Worm (Caenorhabditis elegans): ENCODE results near the gene Y97E10C.1.

Gene Y97E10C.1

ce11 chrV:7730488-7730887 is 1.8 kb downstream of the Y97E10C.1 start:
- TF ChIP-seq ztf-11 (tag; optimal IDR thresholded peaks at IDR 0.05) (no peak), lsy-12 (tag; optimal IDR thresholded peaks at IDR 0.05) (peak; percentile 40), egl-5 (tag; optimal IDR thresholded peaks at IDR 0.05) (no peak), ama-1 (optimal IDR thresholded peaks at IDR 0.05) (no peak), eor-1 (tag; optimal IDR thresholded peaks at IDR 0.05) (no peak), egl-27 (tag; optimal IDR thresholded peaks at IDR 0.05) (no peak), aly-2 (tag; optimal IDR thresholded peaks at IDR 0.05) (no peak), nhr-23 (tag; optimal IDR thresholded peaks at IDR 0.05) (peak; percentile 22), hmg-11 (tag; optimal IDR thresholded peaks at IDR 0.05) (no peak), mml-1 (tag; optimal IDR thresholded peaks at IDR 0.05) (no peak), tbx-2 (tag; optimal IDR thresholded peaks at IDR 0.05) (no peak), pha-4 (tag; optimal IDR thresholded peaks at IDR 0.05) (peak; percentile 63), nhr-43 (tag; optimal IDR thresholded peaks at IDR 0.05; ENCODE audit: poor library complexity, severe bottlenecking) (no peak), sea-2 (GFP tag; optimal IDR thresholded peaks at IDR 0.05) (no peak), elt-2 (tag; optimal IDR thresholded peaks at IDR 0.05) (peak; percentile 21), elt-3 (tag; optimal IDR thresholded peaks at IDR 0.05) (peak in 1 of 3 experiments; percentile 12), nhr-12 (tag; optimal IDR thresholded peaks at IDR 0.05) (no peak), nhr-28 (tag; optimal IDR thresholded peaks at IDR 0.05) (no peak), lin-15B (tag; optimal IDR thresholded peaks at IDR 0.05) (no peak), mdl-1 (tag; optimal IDR thresholded peaks at IDR 0.05) (no peak), nhr-25 (tag; optimal IDR thresholded peaks at IDR 0.05) (peak; percentile 61), nfya-1 (tag; optimal IDR thresholded peaks at IDR 0.05; ENCODE audit: insufficient read depth) (peak; percentile 45), unc-62 (GFP tag; optimal IDR thresholded peaks at IDR 0.05) (no peak), jun-1 (tag; optimal IDR thresholded peaks at IDR 0.05) (peak; percentile 31)

- no peak for TF ChIP-seq ztf-4 (tag; optimal IDR thresholded peaks at IDR 0.05)
- no peak for TF ChIP-seq nhr-11 (tag; optimal IDR thresholded peaks at IDR 0.05)
- TF ChIP-seq nhr-43 (tag; optimal IDR thresholded peaks at IDR 0.05; ENCODE audit: poor library complexity, severe bottlenecking), result no peak
- TF ChIP-seq ceh-16 (tag; optimal IDR thresholded peaks at IDR 0.05), result no peak
- TF ChIP-seq daf-12 (tag; optimal IDR thresholded peaks at IDR 0.05), result no peak
- no peak for TF ChIP-seq egl-27 (tag; optimal IDR thresholded peaks at IDR 0.05)
Measured at ce11 chrV:7733240-7733765, 4.6 kb downstream of the Y97E10C.1 start.

- TF ChIP-seq egl-5 (tag; optimal IDR thresholded peaks at IDR 0.05) (peak; percentile 23), hmg-11 (tag; optimal IDR thresholded peaks at IDR 0.05) (peak; percentile 57), ceh-9 (tag; optimal IDR thresholded peaks at IDR 0.05) (no peak), elt-1 (tag; optimal IDR thresholded peaks at IDR 0.05) (no peak), nhr-237 (tag; optimal IDR thresholded peaks at IDR 0.05) (no peak), daf-12 (tag; optimal IDR thresholded peaks at IDR 0.05) (no peak), egl-27 (tag; optimal IDR thresholded peaks at IDR 0.05) (no peak), ceh-16 (tag; optimal IDR thresholded peaks at IDR 0.05) (no peak), lin-39 (tag; optimal IDR thresholded peaks at IDR 0.05) (peak; percentile 82), elt-2 (tag; optimal IDR thresholded peaks at IDR 0.05) (peak; percentile 4), nhr-77 (tag; optimal IDR thresholded peaks at IDR 0.05) (no peak), eor-1 (tag; optimal IDR thresholded peaks at IDR 0.05) (no peak), nhr-25 (tag; optimal IDR thresholded peaks at IDR 0.05) (peak; percentile 65), fkh-2 (tag; optimal IDR thresholded peaks at IDR 0.05) (no peak), nhr-28 (tag; optimal IDR thresholded peaks at IDR 0.05) (no peak), nhr-67 (tag; optimal IDR thresholded peaks at IDR 0.05) (no peak), elt-3 (tag; optimal IDR thresholded peaks at IDR 0.05) (no peak), aly-2 (tag; optimal IDR thresholded peaks at IDR 0.05) (no peak), ztf-11 (tag; optimal IDR thresholded peaks at IDR 0.05) (no peak), unc-62 (GFP tag; optimal IDR thresholded peaks at IDR 0.05) (no peak), lsy-12 (tag; optimal IDR thresholded peaks at IDR 0.05) (no peak), pha-4 (tag; optimal IDR thresholded peaks at IDR 0.05) (peak; percentile 77), sea-2 (GFP tag; optimal IDR thresholded peaks at IDR 0.05) (no peak), tbx-2 (tag; optimal IDR thresholded peaks at IDR 0.05) (no peak), nhr-11 (tag; optimal IDR thresholded peaks at IDR 0.05) (no peak), ama-1 (optimal IDR thresholded peaks at IDR 0.05) (peak; percentile 28), nhr-12 (tag; optimal IDR thresholded peaks at IDR 0.05) (no peak), pqm-1 (tag; optimal IDR thresholded peaks at IDR 0.05) (no peak), nhr-43 (tag; optimal IDR thresholded peaks at IDR 0.05; ENCODE audit: poor library complexity, severe bottlenecking) (no peak), jun-1 (tag; optimal IDR thresholded peaks at IDR 0.05) (no peak), ZK546.5 (tag; optimal IDR thresholded peaks at IDR 0.05) (no peak), nhr-76 (tag; optimal IDR thresholded peaks at IDR 0.05) (no peak), fos-1 (tag; optimal IDR thresholded peaks at IDR 0.05) (no peak), mdl-1 (tag; optimal IDR thresholded peaks at IDR 0.05) (no peak), nfya-1 (tag; optimal IDR thresholded peaks at IDR 0.05; ENCODE audit: insufficient read depth) (peak; percentile 76), snpc-4 (tag; optimal IDR thresholded peaks at IDR 0.05) (peak; percentile 7), ceh-28 (tag; optimal IDR thresholded peaks at IDR 0.05) (peak; percentile 5), skn-1 (tag; optimal IDR thresholded peaks at IDR 0.05) (peak; percentile 83), lin-15B (tag; optimal IDR thresholded peaks at IDR 0.05) (peak; percentile 64), unc-39 (tag; optimal IDR thresholded peaks at IDR 0.05) (no peak), ceh-82 (tag; optimal IDR thresholded peaks at IDR 0.05) (no peak), zag-1 (tag; optimal IDR thresholded peaks at IDR 0.05) (no peak), mml-1 (tag; optimal IDR thresholded peaks at IDR 0.05) (no peak), ztf-4 (tag; optimal IDR thresholded peaks at IDR 0.05) (no peak), nhr-23 (tag; optimal IDR thresholded peaks at IDR 0.05) (peak; percentile 66)
Measured at ce11 chrV:7734909-7735308, 6.2 kb downstream of the Y97E10C.1 start, which contains the start of gene clic-1. Gene clic-1, minus strand, starts transcription at chrV:7734911.
